Worm (Caenorhabditis elegans): ENCODE data around the gene coq-5.

DNA sequence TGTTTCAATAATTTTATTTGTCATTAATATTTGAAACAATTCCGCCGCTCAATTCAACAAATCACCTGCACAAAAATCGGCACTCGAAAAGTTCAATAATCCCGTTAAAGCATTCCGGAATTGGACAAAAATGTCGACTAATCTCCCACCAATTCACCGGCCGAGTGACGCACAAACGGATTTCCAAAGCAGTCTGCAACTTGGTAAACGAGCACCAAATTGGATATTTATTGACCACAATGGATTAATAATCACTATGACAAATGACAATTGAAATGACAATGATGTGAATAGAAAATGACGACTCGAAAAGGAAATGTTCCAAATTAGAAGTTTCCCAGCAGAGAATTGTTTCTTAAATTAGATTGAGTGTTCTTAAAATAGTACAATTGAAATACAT lies 22.6 kb downstream of the coq-5 start:
- TF ChIP-seq nhr-76 (tag; optimal IDR thresholded peaks at IDR 0.05) (no peak), fos-1 (tag; optimal IDR thresholded peaks at IDR 0.05) (no peak), nhr-25 (tag; optimal IDR thresholded peaks at IDR 0.05) (no peak), ama-1 (optimal IDR thresholded peaks at IDR 0.05) (no peak), nhr-12 (tag; optimal IDR thresholded peaks at IDR 0.05) (no peak), unc-62 (GFP tag; optimal IDR thresholded peaks at IDR 0.05) (no peak), hmg-11 (tag; optimal IDR thresholded peaks at IDR 0.05) (no peak), ceh-82 (tag; optimal IDR thresholded peaks at IDR 0.05) (no peak), eor-1 (tag; optimal IDR thresholded peaks at IDR 0.05) (no peak), nhr-77 (tag; optimal IDR thresholded peaks at IDR 0.05) (no peak)
